Worm (Caenorhabditis elegans) whole organism, early embryonic: ENCODE results near the gene T02H6.4.

Experiments used
- B0310.2 ChIP-seq: sonication (generic microtip); optimal IDR thresholded peaks from 2 replicates; lab custom pipeline; 2016; ENCODE audit warnings: mild to moderate bottlenecking, missing genetic modification characterization, missing compliant biosample characterization
- F13C5.2 ChIP-seq: sonication (generic microtip); optimal IDR thresholded peaks from 2 replicates; lab custom pipeline; 2017; ENCODE audit warnings: mild to moderate bottlenecking, missing genetic modification characterization, inconsistent platforms, missing compliant biosample characterization
- ama-1 ChIP-seq: fragments of 150-350 bp; optimal IDR thresholded peaks from 2 replicates; lab custom pipeline; 2014
- ceh-13 ChIP-seq: fragments of 200-800 bp; sonication (Bioruptor generic); optimal IDR thresholded peaks from 2 replicates; lab custom pipeline; 2018; ENCODE audit warnings: mild to moderate bottlenecking, missing genetic modification characterization, missing compliant biosample characterization
- ceh-36 ChIP-seq: sonication (generic microtip); optimal IDR thresholded peaks from 2 replicates; lab custom pipeline; 2016; ENCODE audit warnings: missing genetic modification characterization, inconsistent platforms, missing compliant biosample characterization
- flt-1 ChIP-seq: fragments of 200-800 bp; sonication (Bioruptor generic); IDR thresholded peaks from 2 replicates; pipeline ENCODE4 v1.3.6; 2022; ENCODE audit warnings: missing genetic modification characterization, missing compliant biosample characterization
- hmbx-1 ChIP-seq: sonication (generic microtip); optimal IDR thresholded peaks from 2 replicates; lab custom pipeline; 2016; ENCODE audit warnings: mild to moderate bottlenecking, missing genetic modification characterization, missing compliant biosample characterization
- hmg-4 ChIP-seq: fragments of 200-800 bp; sonication (Bioruptor generic); optimal IDR thresholded peaks from 2 replicates; lab custom pipeline; 2018; ENCODE audit warnings: mild to moderate bottlenecking, missing genetic modification characterization, missing compliant biosample characterization
- hnd-1 ChIP-seq: sonication (generic microtip); optimal IDR thresholded peaks from 2 replicates; lab custom pipeline; 2016; ENCODE audit warnings: missing genetic modification characterization, missing compliant biosample characterization
- pes-1 ChIP-seq: fragments of 200-800 bp; sonication (Bioruptor generic); IDR thresholded peaks from 2 replicates; pipeline ENCODE4 v1.3.6; 2022; ENCODE audit warnings: missing genetic modification reagents, missing genetic modification characterization, missing compliant biosample characterization
- sea-1 ChIP-seq: fragments of 200-800 bp; sonication (Bioruptor generic); conservative IDR thresholded peaks from 2 replicates; pipeline ENCODE4 v1.3.6; 2022; ENCODE audit warnings: missing genetic modification characterization, missing compliant biosample characterization
- tbx-37 ChIP-seq: fragments of 200-800 bp; sonication (Bioruptor generic); conservative IDR thresholded peaks from 2 replicates; pipeline ENCODE4 v1.3.6; 2022; ENCODE audit warnings: missing genetic modification reagents, missing genetic modification characterization, missing compliant biosample characterization
- tra-4 ChIP-seq: sonication (generic microtip); optimal IDR thresholded peaks from 2 replicates; lab custom pipeline; 2017; ENCODE audit warnings: missing genetic modification characterization, missing compliant biosample characterization

DNA sequence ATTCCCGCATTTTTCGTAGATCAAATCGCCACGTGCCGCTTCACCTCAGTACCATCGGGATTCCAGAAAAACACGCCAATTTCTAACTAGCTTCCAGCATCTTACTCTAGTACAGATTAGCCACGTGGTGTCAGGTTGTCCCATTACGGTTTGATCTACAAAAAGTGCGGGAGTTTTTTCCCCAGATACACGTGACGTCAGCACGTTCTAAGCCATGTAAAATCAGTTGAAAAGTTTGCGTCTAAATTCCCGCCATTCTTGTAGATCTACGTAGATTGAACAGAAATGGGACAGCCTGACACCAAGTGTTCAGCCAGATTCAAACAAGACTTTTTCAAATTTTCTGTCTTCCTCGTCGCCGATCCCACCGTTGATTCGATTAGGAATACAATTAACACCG lies 11.3 kb upstream of the T02H6.4 start, which contains the start of gene T02H6.9:
- TF ChIP-seq tra-4 (tag; lab: Kevin White, UChicago) (no peak), hmbx-1 (tag; lab: Kevin White, UChicago) (no peak), ama-1 (lab: Kevin White, UChicago) (no peak), ceh-36 (tag; lab: Kevin White, UChicago) (no peak), flt-1 (no peak), sea-1 (GFP tag; lab: Robert Waterston, UW) (no peak), tbx-37 (no peak), hnd-1 (no peak), F13C5.2 (tag; lab: Kevin White, UChicago) (no peak), hmg-4 (GFP tag; lab: Kevin White, UChicago) (no peak), ceh-13 (GFP tag; lab: Kevin White, UChicago) (no peak), pes-1 (GFP tag; lab: Robert Waterston, UW) (no peak), B0310.2 (tag; lab: Kevin White, UChicago) (no peak)
